Fruit fly (Drosophila melanogaster) whole organism, embryonic: ENCODE data around the gene CG3040.

ENCODE experiments used
- CG10654 ChIP-seq: fragments of 200-800 bp; sonication (Bioruptor generic); optimal IDR thresholded peaks from 2 replicates; lab custom pipeline; 2016; ENCODE audit warnings: missing biosample characterization, missing genetic modification characterization
- CG11085 ChIP-seq: fragments of 200-800 bp; sonication (Bioruptor generic); IDR thresholded peaks from 2 replicates; pipeline ENCODE4 v1.3.6; 2022; ENCODE audit warnings: missing biosample characterization, missing genetic modification characterization
- CG11456 ChIP-seq: fragments of 200-800 bp; sonication (Bioruptor generic); IDR thresholded peaks from 3 replicates; pipeline ENCODE4 v1.3.6; 2022; ENCODE audit warnings: missing biosample characterization, missing genetic modification characterization
- CG11723 ChIP-seq: fragments of 200-800 bp; sonication (Bioruptor generic); optimal IDR thresholded peaks from 2 replicates; lab custom pipeline; 2017; ENCODE audit warnings: missing biosample characterization, mild to moderate bottlenecking, missing genetic modification characterization
- CG12659 ChIP-seq: fragments of 200-800 bp; sonication (Bioruptor generic); optimal IDR thresholded peaks from 3 replicates; lab custom pipeline; 2017; ENCODE audit warnings: mild to moderate bottlenecking, missing biosample characterization, missing genetic modification reagents, missing genetic modification characterization
- CG13123 ChIP-seq: fragments of 200-800 bp; sonication (Bioruptor generic); optimal IDR thresholded peaks from 2 replicates; lab custom pipeline; 2016; ENCODE audit warnings: missing biosample characterization, missing genetic modification characterization
- CG13287 ChIP-seq: fragments of 200-800 bp; sonication (Bioruptor generic); IDR thresholded peaks from 2 replicates; pipeline ENCODE4 v1.3.6; 2022; ENCODE audit warnings: missing biosample characterization, missing genetic modification characterization; ENCODE audit not compliant: partially characterized antibody
- CG1647 ChIP-seq: fragments of 200-800 bp; sonication (Bioruptor generic); optimal IDR thresholded peaks from 3 replicates; lab custom pipeline; 2016; ENCODE audit warnings: missing biosample characterization, missing genetic modification characterization
- CG16815 ChIP-seq: fragments of 200-800 bp; sonication (Bioruptor generic); optimal IDR thresholded peaks from 3 replicates; lab custom pipeline; 2017; ENCODE audit warnings: missing biosample characterization, mild to moderate bottlenecking, missing genetic modification characterization
- CG17328 ChIP-seq: fragments of 200-800 bp; sonication (Bioruptor generic); IDR thresholded peaks from 2 replicates; pipeline ENCODE4 v1.3.6; 2022; ENCODE audit warnings: missing biosample characterization, missing genetic modification characterization
- CG17802 ChIP-seq: fragments of 200-800 bp; sonication (Bioruptor generic); optimal IDR thresholded peaks from 2 replicates; lab custom pipeline; 2018; ENCODE audit warnings: missing biosample characterization, mild to moderate bottlenecking, missing genetic modification characterization, moderate library complexity
- CG17829 ChIP-seq: fragments of 200-800 bp; optimal IDR thresholded peaks from 2 replicates; lab custom pipeline; 2019; ENCODE audit warnings: missing biosample characterization, mild to moderate bottlenecking, missing genetic modification characterization, moderate library complexity
- CG1792 ChIP-seq: fragments of 200-800 bp; sonication (Bioruptor generic); optimal IDR thresholded peaks from 2 replicates; lab custom pipeline; 2016; ENCODE audit warnings: missing biosample characterization, missing genetic modification characterization
- CG18599 ChIP-seq: fragments of 200-800 bp; sonication (Bioruptor generic); optimal IDR thresholded peaks from 3 replicates; lab custom pipeline; 2017; ENCODE audit warnings: missing biosample characterization, missing genetic modification characterization, mild to moderate bottlenecking, moderate library complexity, missing genetic modification reagents
- CG31388 ChIP-seq: fragments of 200-800 bp; sonication (Bioruptor generic); optimal IDR thresholded peaks from 2 replicates; lab custom pipeline; 2016; ENCODE audit warnings: missing biosample characterization, missing genetic modification characterization
- CG3407 ChIP-seq: fragments of 200-800 bp; sonication (Bioruptor generic); optimal IDR thresholded peaks from 2 replicates; lab custom pipeline; 2018; ENCODE audit warnings: missing biosample characterization, mild to moderate bottlenecking, missing genetic modification characterization
- CG4282 ChIP-seq: fragments of 200-800 bp; sonication (Bioruptor generic); optimal IDR thresholded peaks from 2 replicates; lab custom pipeline; 2016; ENCODE audit warnings: missing biosample characterization, missing genetic modification characterization
- CG4328 ChIP-seq: fragments of 200-800 bp; sonication (Bioruptor generic); optimal IDR thresholded peaks from 3 replicates; lab custom pipeline; 2017; ENCODE audit warnings: missing biosample characterization, missing genetic modification reagents, missing genetic modification characterization
- CG43689 ChIP-seq: fragments of 200-800 bp; sonication (Bioruptor generic); IDR thresholded peaks from 2 replicates; pipeline ENCODE4 v1.3.6; 2022; ENCODE audit warnings: missing biosample characterization, missing genetic modification characterization
- CG8359 ChIP-seq: fragments of 200-800 bp; sonication (Bioruptor generic); optimal IDR thresholded peaks from 2 replicates; lab custom pipeline; 2017; ENCODE audit warnings: missing biosample characterization, mild to moderate bottlenecking, missing genetic modification characterization, borderline replicate concordance
- CG8388 ChIP-seq: fragments of 200-800 bp; sonication (Bioruptor generic); optimal IDR thresholded peaks from 2 replicates; lab custom pipeline; 2019; ENCODE audit warnings: missing biosample characterization, mild to moderate bottlenecking, missing genetic modification characterization, moderate library complexity
- CG8944 ChIP-seq: fragments of 200-800 bp; sonication (Bioruptor generic); optimal IDR thresholded peaks from 3 replicates; lab custom pipeline; 2016; ENCODE audit warnings: missing biosample characterization, missing genetic modification characterization
- CG9797 ChIP-seq: fragments of 200-800 bp; sonication (Bioruptor generic); optimal IDR thresholded peaks from 3 replicates; lab custom pipeline; 2018; ENCODE audit warnings: missing biosample characterization, mild to moderate bottlenecking, missing genetic modification characterization
- Dip2 ChIP-seq: fragments of 200-800 bp; sonication (Bioruptor generic); IDR thresholded peaks from 2 replicates; pipeline ENCODE4 v1.3.6; 2022; ENCODE audit warnings: missing biosample characterization, missing genetic modification characterization
- E2f2 ChIP-seq: fragments of 200-800 bp; sonication (Bioruptor generic); IDR thresholded peaks from 2 replicates; pipeline ENCODE4 v1.3.6; 2022; ENCODE audit warnings: missing biosample characterization, missing genetic modification characterization
- HLHmδ ChIP-seq: fragments of 200-800 bp; sonication (Bioruptor generic); optimal IDR thresholded peaks from 2 replicates; lab custom pipeline; 2018; ENCODE audit warnings: missing biosample characterization, mild to moderate bottlenecking, missing genetic modification characterization, moderate library complexity
- MESR4 ChIP-seq: fragments of 200-800 bp; sonication (Bioruptor generic); optimal IDR thresholded peaks from 2 replicates; lab custom pipeline; 2018; ENCODE audit warnings: missing biosample characterization, mild to moderate bottlenecking, missing genetic modification characterization, moderate library complexity
- Max ChIP-seq: fragments of 200-800 bp; sonication (Bioruptor generic); optimal IDR thresholded peaks from 2 replicates; lab custom pipeline; 2016; ENCODE audit warnings: missing biosample characterization, mild to moderate bottlenecking, missing genetic modification characterization
- Oli ChIP-seq: fragments of 200-800 bp; sonication (Bioruptor generic); optimal IDR thresholded peaks from 2 replicates; lab custom pipeline; 2018; ENCODE audit warnings: missing biosample characterization, mild to moderate bottlenecking, missing genetic modification characterization, moderate library complexity
- Rx ChIP-seq: fragments of 200-800 bp; sonication (Bioruptor generic); IDR thresholded peaks from 2 replicates; pipeline ENCODE4 v1.3.6; 2022; ENCODE audit warnings: missing biosample characterization, missing genetic modification characterization
- Scr ChIP-seq: fragments of 200-800 bp; sonication (Bioruptor generic); IDR thresholded peaks from 2 replicates; pipeline ENCODE4 v1.3.6; 2022; ENCODE audit warnings: missing biosample characterization, missing genetic modification characterization; ENCODE audit not compliant: partially characterized antibody
- Ssrp ChIP-seq: fragments of 200-800 bp; sonication (Bioruptor generic); optimal IDR thresholded peaks from 2 replicates; lab custom pipeline; 2018; ENCODE audit warnings: missing biosample characterization, mild to moderate bottlenecking, missing genetic modification characterization, moderate library complexity
- Vsx1 ChIP-seq: fragments of 200-800 bp; sonication (Bioruptor generic); optimal IDR thresholded peaks from 2 replicates; lab custom pipeline; 2017; ENCODE audit warnings: missing biosample characterization, mild to moderate bottlenecking, missing genetic modification characterization, missing genetic modification reagents
- bab2 ChIP-seq: fragments of 200-800 bp; sonication (Bioruptor generic); optimal IDR thresholded peaks from 2 replicates; lab custom pipeline; 2016; ENCODE audit warnings: missing biosample characterization, missing genetic modification characterization
- bcd ChIP-seq: fragments of 200-800 bp; sonication (Bioruptor generic); optimal IDR thresholded peaks from 2 replicates; lab custom pipeline; 2017; ENCODE audit warnings: missing biosample characterization, mild to moderate bottlenecking, missing genetic modification characterization
- chm ChIP-seq: fragments of 200-800 bp; sonication (Bioruptor generic); IDR thresholded peaks from 2 replicates; pipeline ENCODE4 v1.3.6; 2022; ENCODE audit warnings: missing biosample characterization, missing genetic modification characterization
- danr ChIP-seq: fragments of 200-800 bp; sonication (Bioruptor generic); IDR thresholded peaks from 2 replicates; pipeline ENCODE4 v1.3.6; 2022; ENCODE audit warnings: missing biosample characterization, missing genetic modification characterization
- dimm ChIP-seq: fragments of 200-800 bp; sonication (Bioruptor generic); IDR thresholded peaks from 2 replicates; pipeline ENCODE4 v1.3.6; 2022; ENCODE audit warnings: missing biosample characterization, missing genetic modification characterization
- dmrt11E ChIP-seq: fragments of 200-800 bp; sonication (Bioruptor generic); optimal IDR thresholded peaks from 3 replicates; lab custom pipeline; 2018; ENCODE audit warnings: missing biosample characterization, mild to moderate bottlenecking, missing genetic modification characterization, moderate library complexity
- ems ChIP-seq: fragments of 200-800 bp; sonication (Bioruptor generic); optimal IDR thresholded peaks from 3 replicates; lab custom pipeline; 2016; ENCODE audit warnings: missing biosample characterization, missing genetic modification characterization
- exex ChIP-seq: fragments of 200-800 bp; sonication (Bioruptor generic); optimal IDR thresholded peaks from 4 replicates; lab custom pipeline; 2018; ENCODE audit warnings: missing biosample characterization, mild to moderate bottlenecking, missing genetic modification characterization, moderate library complexity
- eyg ChIP-seq: fragments of 200-800 bp; sonication (Bioruptor generic); optimal IDR thresholded peaks from 3 replicates; lab custom pipeline; 2016; ENCODE audit warnings: missing biosample characterization, missing genetic modification characterization
- gfzf ChIP-seq: fragments of 200-800 bp; sonication (Bioruptor generic); optimal IDR thresholded peaks from 2 replicates; lab custom pipeline; 2016; ENCODE audit warnings: missing biosample characterization, mild to moderate bottlenecking, missing genetic modification characterization, moderate library complexity
- jumu ChIP-seq: fragments of 200-800 bp; sonication (Bioruptor generic); optimal IDR thresholded peaks from 3 replicates; lab custom pipeline; 2016; ENCODE audit warnings: missing biosample characterization, missing genetic modification characterization
- klu ChIP-seq: fragments of 200-800 bp; sonication (Bioruptor generic); IDR thresholded peaks from 2 replicates; pipeline ENCODE4 v1.3.6; 2022; ENCODE audit warnings: missing biosample characterization, missing genetic modification characterization
- ranshi ChIP-seq: fragments of 200-800 bp; sonication (Bioruptor generic); IDR thresholded peaks from 2 replicates; pipeline ENCODE4 v1.3.6; 2022; ENCODE audit warnings: missing biosample characterization, missing genetic modification characterization
- run ChIP-seq: fragments of 200-800 bp; sonication (Bioruptor generic); optimal IDR thresholded peaks from 3 replicates; lab custom pipeline; 2018; ENCODE audit warnings: missing biosample characterization, mild to moderate bottlenecking, missing genetic modification characterization
- salm ChIP-seq: fragments of 200-800 bp; sonication (Bioruptor generic); optimal IDR thresholded peaks from 2 replicates; lab custom pipeline; 2018; ENCODE audit warnings: missing biosample characterization, mild to moderate bottlenecking, missing genetic modification characterization
- schlank ChIP-seq: fragments of 200-800 bp; sonication (Bioruptor generic); optimal IDR thresholded peaks from 2 replicates; lab custom pipeline; 2018; ENCODE audit warnings: missing biosample characterization, mild to moderate bottlenecking, missing genetic modification characterization
- trem ChIP-seq: fragments of 200-800 bp; optimal IDR thresholded peaks from 3 replicates; lab custom pipeline; 2019; ENCODE audit warnings: missing biosample characterization, mild to moderate bottlenecking, missing genetic modification characterization, moderate library complexity
- unc-4 ChIP-seq: fragments of 200-800 bp; sonication (Bioruptor generic); IDR thresholded peaks from 2 replicates; pipeline ENCODE4 v1.3.6; 2022; ENCODE audit warnings: missing biosample characterization, missing genetic modification characterization; ENCODE audit not compliant: partially characterized antibody
- zfh1 ChIP-seq: fragments of 200-800 bp; sonication (Bioruptor generic); IDR thresholded peaks from 3 replicates; pipeline ENCODE4 v1.3.6; 2022; ENCODE audit warnings: missing biosample characterization, missing genetic modification characterization

Gene CG3040

dm6 chrX:6968564-6968963 lies 4.6 kb downstream of the CG3040 start, which contains the start of gene Setd3 (continued):
- TF ChIP-seq CG3407 (GFP tag; lab: Kevin White, UChicago): no peak
- TF ChIP-seq Rx (GFP tag; lab: Robert Waterston, UW): no peak
- no peak for TF ChIP-seq eyg (GFP tag; lab: Kevin White, UChicago)
- no peak for TF ChIP-seq schlank (tag; lab: Kevin White, UChicago)
- no peak for TF ChIP-seq run
- TF ChIP-seq CG17802 (tag; lab: Kevin White, UChicago): no peak
- TF ChIP-seq MESR4 (GFP tag; lab: Kevin White, UChicago): peak; percentile 20
- TF ChIP-seq E2f2: peak; percentile 55
- no peak for TF ChIP-seq CG1792
- TF ChIP-seq CG9797: peak; percentile 56
- no peak for TF ChIP-seq exex
- peak; percentile 70 for TF ChIP-seq gfzf
- TF ChIP-seq CG11723 (GFP tag; lab: Kevin White, UChicago): no peak
- no peak for TF ChIP-seq CG43689
- no peak for TF ChIP-seq CG18599
- TF ChIP-seq ems (GFP tag; lab: Kevin White, UChicago): no peak
- no peak for TF ChIP-seq CG11456 (GFP tag; lab: Robert Waterston, UW)
- peak; percentile 22 for TF ChIP-seq Max (GFP tag; lab: Kevin White, UChicago)
- TF ChIP-seq CG8944 (GFP tag; lab: Kevin White, UChicago): no peak
- TF ChIP-seq CG8359 (GFP tag; lab: Kevin White, UChicago): no peak
- no peak for TF ChIP-seq CG1647 (GFP tag; lab: Kevin White, UChicago)
- TF ChIP-seq bab2 (GFP tag; lab: Kevin White, UChicago): no peak
- TF ChIP-seq CG4282: no peak
- no peak for TF ChIP-seq Dip2 (GFP tag; lab: Robert Waterston, UW)
- no peak for TF ChIP-seq bcd (GFP tag; lab: Kevin White, UChicago)
- TF ChIP-seq CG12659: peak; percentile 28
- no peak for TF ChIP-seq HLHmδ (GFP tag; lab: Kevin White, UChicago)
- TF ChIP-seq klu: no peak
- TF ChIP-seq chm: no peak
- TF ChIP-seq CG16815 (GFP tag; lab: Kevin White, UChicago): no peak
- no peak for TF ChIP-seq Oli (tag; lab: Kevin White, UChicago)
- no peak for TF ChIP-seq zfh1 (GFP tag; lab: Robert Waterston, UW)
- TF ChIP-seq trem (tag; lab: Kevin White, UChicago): no peak
- no peak for TF ChIP-seq Scr (GFP tag; lab: Robert Waterston, UW)
- no peak for TF ChIP-seq CG31388
- no peak for TF ChIP-seq CG17328 (GFP tag; lab: Robert Waterston, UW)
- peak; percentile 20; the same call in 1 of the 2 replicates for TF ChIP-seq CG13287 (GFP tag; lab: Robert Waterston, UW)
- TF ChIP-seq CG17829 (tag; lab: Kevin White, UChicago): no peak
- TF ChIP-seq ranshi (GFP tag; lab: Robert Waterston, UW): no peak
- TF ChIP-seq salm: no peak
- no peak for TF ChIP-seq CG13123 (GFP tag; lab: Kevin White, UChicago)
- no peak for TF ChIP-seq Ssrp (tag; lab: Kevin White, UChicago)
- TF ChIP-seq danr (GFP tag; lab: Robert Waterston, UW): no peak
- no peak for TF ChIP-seq CG11085 (GFP tag; lab: Robert Waterston, UW)
- no peak for TF ChIP-seq CG4328 (GFP tag; lab: Kevin White, UChicago)
- no peak for TF ChIP-seq unc-4
- no peak for TF ChIP-seq jumu (GFP tag; lab: Kevin White, UChicago)
- TF ChIP-seq dimm (GFP tag; lab: Robert Waterston, UW): no peak
- no peak for TF ChIP-seq Vsx1
- TF ChIP-seq CG10654 (GFP tag; lab: Kevin White, UChicago): no peak
- TF ChIP-seq dmrt11E (tag; lab: Kevin White, UChicago): no peak
- no peak for TF ChIP-seq CG8388
